Fruit fly (Drosophila melanogaster): ENCODE measurements around the gene CG42371.

Gene CG42371

dm6 chr2L:2214004-2214403 is 3.0 kb downstream of the CG42371 start, which contains the start of the genes Uch and CG34174 (continued):
- TF ChIP-seq zfh2 (GFP tag; optimal IDR thresholded peaks at IDR 0.05) (peak; percentile 1), bab2 (GFP tag; optimal IDR thresholded peaks at IDR 0.05) (no peak), CG5180 (GFP tag; optimal IDR thresholded peaks at IDR 0.05) (no peak), Ets97D (GFP tag; optimal IDR thresholded peaks at IDR 0.05) (peak; percentile 65), Scr (GFP tag; IDR thresholded peaks at IDR 0.05; ENCODE audit: partially characterized antibody) (peak; percentile 78), Stat92E (GFP tag; optimal IDR thresholded peaks at IDR 0.05) (peak in 1 of 3 experiments; percentile 23), peb (GFP tag; IDR thresholded peaks at IDR 0.05) (no peak), bigmax (GFP tag; optimal IDR thresholded peaks at IDR 0.05) (no peak), Dref (GFP tag; IDR thresholded peaks at IDR 0.05) (peak; percentile 60), gro (GFP tag; optimal IDR thresholded peaks at IDR 0.05) (peak; percentile 9), CG3847 (GFP tag; IDR thresholded peaks at IDR 0.05) (peak; percentile 63), CG42726 (GFP tag; IDR thresholded peaks at IDR 0.05; ENCODE audit: partially characterized antibody) (no peak), B-H1 (GFP tag; IDR thresholded peaks at IDR 0.05) (no peak), gsb-n (tag; optimal IDR thresholded peaks at IDR 0.05) (no peak), zen2 (GFP tag; IDR thresholded peaks at IDR 0.05; ENCODE audit: partially characterized antibody) (peak; percentile 65; the same call in 2 of the 3 replicates), lola (GFP tag; optimal IDR thresholded peaks at IDR 0.05) (peak in 1 of 3 experiments; percentile 32), hbn (GFP tag; IDR thresholded peaks at IDR 0.05; ENCODE audit: partially characterized antibody) (peak; percentile 68), lbe (GFP tag; optimal IDR thresholded peaks at IDR 0.05) (peak; percentile 43), klu (GFP tag; IDR thresholded peaks at IDR 0.05) (no peak), CG2199 (GFP tag; IDR thresholded peaks at IDR 0.05) (no peak), CG8944 (GFP tag; optimal IDR thresholded peaks at IDR 0.05) (no peak), exex (tag; optimal IDR thresholded peaks at IDR 0.05) (peak; percentile 15), CG17361 (GFP tag; IDR thresholded peaks at IDR 0.05) (peak; percentile 46; the same call in 1 of the 3 replicates), chinmo (GFP tag; IDR thresholded peaks at IDR 0.05; ENCODE audit: partially characterized antibody) (no peak), CG14710 (tag; optimal IDR thresholded peaks at IDR 0.05) (peak; percentile 100), MBD-R2 (GFP tag; IDR thresholded peaks at IDR 0.05) (peak; percentile 86), ttk (GFP tag; IDR thresholded peaks at IDR 0.05) (no peak), Myb (GFP tag; optimal IDR thresholded peaks at IDR 0.05) (peak; percentile 53), CG9727 (GFP tag; optimal IDR thresholded peaks at IDR 0.05) (peak; percentile 12), CG8290 (GFP tag; optimal IDR thresholded peaks at IDR 0.05) (peak; percentile 96), CG8290 (tag; optimal IDR thresholded peaks at IDR 0.05) (peak; percentile 59 to 82), CG18599 (GFP tag; optimal IDR thresholded peaks at IDR 0.05) (peak; percentile 24), stwl (tag; optimal IDR thresholded peaks at IDR 0.05) (peak; percentile 98), CG1832 (GFP tag; optimal IDR thresholded peaks at IDR 0.05) (no peak), CG12155 (GFP tag; optimal IDR thresholded peaks at IDR 0.05) (peak; percentile 21), ci (GFP tag; IDR thresholded peaks at IDR 0.05) (no peak), scrt (GFP tag; optimal IDR thresholded peaks at IDR 0.05) (peak; percentile 12), CG31224 (GFP tag; IDR thresholded peaks at IDR 0.05) (no peak), Hr51 (GFP tag; optimal IDR thresholded peaks at IDR 0.05) (peak in 1 of 2 experiments; percentile 3), CG18262 (tag; optimal IDR thresholded peaks at IDR 0.05) (peak; percentile 28), CG34224 (GFP tag; IDR thresholded peaks at IDR 0.05; ENCODE audit: partially characterized antibody) (peak; percentile 68; the same call in 2 of the 3 replicates), zen (tag; optimal IDR thresholded peaks at IDR 0.05) (peak; percentile 46), grau (tag; optimal IDR thresholded peaks at IDR 0.05) (peak; percentile 34), Bteb2 (GFP tag; optimal IDR thresholded peaks at IDR 0.05) (peak; percentile 3), bbx (GFP tag; IDR thresholded peaks at IDR 0.05; ENCODE audit: partially characterized antibody) (peak; percentile 47), Doc3 (GFP tag; IDR thresholded peaks at IDR 0.05; ENCODE audit: partially characterized antibody) (peak; percentile 72), E2f2 (GFP tag; IDR thresholded peaks at IDR 0.05) (peak; percentile 18; the same call in 1 of the 2 replicates), CG2116 (GFP tag; optimal IDR thresholded peaks at IDR 0.05) (peak; percentile 64), CG7786 (GFP tag; optimal IDR thresholded peaks at IDR 0.05) (no peak)

All from whole organism, embryonic.